Fruit fly (Drosophila melanogaster): Measurements from ENCODE around the gene Ask1.

dm6 chr3R:19889603-19890187, 10.2 kb downstream of the Ask1 start:
- TF ChIP-seq CG8478 (optimal IDR thresholded peaks at IDR 0.05) (no peak), usp (GFP tag; optimal IDR thresholded peaks at IDR 0.05) (no peak)

Data from whole organism.